Fruit fly (Drosophila melanogaster) S2 (cell line): ENCODE measurements around the gene CG14971.

Source experiments
- CG8478 ChIP-seq: fragments of >200 bp; optimal IDR thresholded peaks from 2 replicates; lab custom pipeline; 2018
- CTCF ChIP-seq, 2 experiments: fragments of >200 bp; optimal IDR thresholded peaks; 2 replicates each; lab custom pipeline; 2018

DNA sequence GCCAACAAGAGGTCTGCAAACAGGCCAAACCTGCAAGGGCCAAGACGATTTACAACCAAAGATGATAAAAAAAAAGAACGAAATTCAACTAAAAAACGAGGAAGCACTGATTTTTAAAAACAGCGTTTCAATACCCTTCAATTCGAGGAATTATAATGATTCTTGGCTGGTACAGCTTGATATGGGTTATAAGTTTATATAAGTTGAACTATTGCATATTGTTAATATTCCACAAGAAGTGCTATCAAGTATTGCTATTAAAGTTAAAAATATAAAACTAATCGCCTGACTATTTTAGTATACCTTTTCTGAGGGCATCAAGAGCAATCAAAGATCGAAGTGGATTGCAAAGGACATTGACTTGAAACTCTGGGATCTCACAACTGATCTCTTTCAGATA lies 42.9 kb upstream of the CG14971 start:
- TF ChIP-seq CG8478 (lab: Kevin White, UChicago) (no peak), CTCF (optimal IDR thresholded peaks at IDR 0.05; lab: Kevin White, UChicago) (no peak)
